Worm (Caenorhabditis elegans): Measurements from ENCODE around the gene inpp-5K.
A peak's percentile ranks its signal among the peaks of the same experiment; 100 is the strongest.

DNA sequence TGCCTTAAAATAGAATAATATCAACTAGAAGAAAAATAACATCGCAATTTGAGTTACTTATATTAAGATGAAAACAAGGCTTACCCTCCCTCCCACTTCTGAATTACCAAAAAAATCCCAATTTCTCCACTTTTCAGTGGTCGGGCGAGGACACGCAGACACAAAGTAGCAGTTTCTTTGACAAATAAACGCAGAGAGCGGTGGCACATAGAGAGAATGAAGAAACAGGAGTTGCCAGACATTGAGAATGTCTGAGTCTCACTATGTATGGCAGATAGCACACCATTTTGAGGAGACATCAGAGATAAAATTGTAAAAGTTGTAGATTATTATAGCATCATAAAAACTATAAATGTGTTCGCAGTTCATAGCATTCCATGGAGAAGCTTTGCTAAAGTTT, 35.9 kb downstream of the inpp-5K start:
- no peak for TF ChIP-seq tab-1 (GFP tag; IDR thresholded peaks at IDR 0.05)
- no peak for TF ChIP-seq flt-1 (GFP tag; IDR thresholded peaks at IDR 0.05)
- TF ChIP-seq ref-1 (GFP tag; conservative IDR thresholded peaks at IDR 0.05), result no peak
- peak; percentile 55; the same call in 1 of the 2 replicates for TF ChIP-seq ztf-29 (GFP tag; IDR thresholded peaks at IDR 0.05)
- no peak for TF ChIP-seq T22C8.4 (GFP tag; IDR thresholded peaks at IDR 0.05)
- no peak for TF ChIP-seq ztf-23 (GFP tag; IDR thresholded peaks at IDR 0.05)
- peak; percentile 23 for TF ChIP-seq cog-1 (tag; optimal IDR thresholded peaks at IDR 0.05)
- TF ChIP-seq klf-2 (GFP tag; conservative IDR thresholded peaks at IDR 0.05), result no peak
- TF ChIP-seq med-1 (GFP tag; optimal IDR thresholded peaks at IDR 0.05; ENCODE audit: insufficient read depth), result no peak

Data from whole organism, midembryonic.